Fruit fly (Drosophila melanogaster) whole organism: Measurements from ENCODE around the gene Hus1-like.

Experiments
- CG8478 ChIP-seq: fragments of >200 bp; optimal IDR thresholded peaks from 2 replicates; lab custom pipeline; 2018; ENCODE audit warnings: inconsistent platforms
- EcR ChIP-seq, 2 experiments: fragments of >200 bp; optimal IDR thresholded peaks; 2 replicates each; lab custom pipeline; 2017; ENCODE audit warnings: missing biosample characterization in 2 of 2, missing genetic modification characterization in 2 of 2, missing genetic modification reagents in 2 of 2
- pan ChIP-seq: fragments of >200 bp; optimal IDR thresholded peaks from 2 replicates; lab custom pipeline; 2017
- psq ChIP-seq: fragments of >200 bp; optimal IDR thresholded peaks from 2 replicates; lab custom pipeline; 2017
- usp ChIP-seq: fragments of >200 bp; optimal IDR thresholded peaks from 2 replicates; lab custom pipeline; 2017; ENCODE audit warnings: missing biosample characterization, missing genetic modification characterization, mixed read lengths

DNA sequence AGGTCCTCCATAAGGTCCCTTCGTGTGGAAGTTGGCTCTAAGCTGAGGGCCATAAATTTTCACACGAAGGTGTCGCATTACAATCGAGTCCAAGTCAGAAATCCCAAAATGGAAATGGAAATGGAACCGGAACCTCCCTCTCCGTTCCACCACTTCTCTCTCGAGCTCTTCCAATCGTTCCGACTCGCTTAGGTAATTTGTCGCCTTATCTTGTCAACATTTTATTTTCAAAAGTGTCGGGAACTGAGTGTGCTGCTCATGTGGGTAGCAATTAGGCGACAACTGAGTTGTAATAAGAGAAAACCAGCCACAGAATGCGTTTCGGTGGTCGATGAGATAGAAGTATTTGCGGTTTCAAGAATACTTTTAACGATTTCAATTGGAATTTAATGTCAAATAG lies 28.9 kb upstream of the Hus1-like start:
- TF ChIP-seq CG8478 (lab: Kevin White, UChicago) (no peak), usp (GFP tag; lab: Kevin White, UChicago) (no peak), EcR (GFP tag; optimal IDR thresholded peaks at IDR 0.05; lab: Kevin White, UChicago) (no peak), psq (no peak), pan (lab: Kevin White, UChicago) (no peak)
